Worm (Caenorhabditis elegans): ENCODE measurements around the gene brc-2.

- TF ChIP-seq nhr-11 (tag; optimal IDR thresholded peaks at IDR 0.05) = no peak
- TF ChIP-seq jun-1 (tag; optimal IDR thresholded peaks at IDR 0.05) = no peak
- no peak for TF ChIP-seq elt-2 (tag; optimal IDR thresholded peaks at IDR 0.05)
- no peak for TF ChIP-seq unc-62 (GFP tag; optimal IDR thresholded peaks at IDR 0.05)
- no peak for TF ChIP-seq nhr-28 (tag; optimal IDR thresholded peaks at IDR 0.05)
- no peak for TF ChIP-seq R02D3.7 (tag; optimal IDR thresholded peaks at IDR 0.05)
Observed at ce11 chrIII:6881745-6882144, 21.2 kb downstream of the brc-2 start.

Data from whole organism, L3 larva.